Fruit fly (Drosophila melanogaster): Measurements from ENCODE around the gene Stam.

Gene Stam

DNA sequence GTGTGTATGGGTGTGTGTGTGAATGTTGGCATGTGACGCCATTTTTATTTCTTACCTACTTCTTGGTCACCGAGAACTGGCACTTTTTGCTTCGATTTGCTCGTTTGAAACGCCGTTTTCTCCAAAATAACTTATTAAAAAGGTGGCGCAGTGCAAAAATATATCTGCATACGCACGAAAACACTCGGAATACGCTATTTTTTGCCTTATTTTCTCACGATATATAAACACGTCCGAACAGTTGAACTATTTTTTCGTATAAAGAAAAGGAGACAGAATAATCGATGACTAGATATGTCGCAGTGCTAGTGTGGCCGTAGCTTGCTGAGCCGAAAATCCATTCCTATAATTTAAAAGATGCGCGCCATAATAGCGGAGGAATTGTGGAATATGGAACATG is 16.0 kb upstream of the Stam start, which contains the start of gene CG6700 (continued):
- TF ChIP-seq Myb (GFP tag; optimal IDR thresholded peaks at IDR 0.05), result peak; percentile 11
- TF ChIP-seq CG10267 (tag; optimal IDR thresholded peaks at IDR 0.05), result peak; percentile 32
- TF ChIP-seq YL-1 (GFP tag; optimal IDR thresholded peaks at IDR 0.05), result peak; percentile 98
- no peak for TF ChIP-seq CG12236 (GFP tag; optimal IDR thresholded peaks at IDR 0.05)
- TF ChIP-seq CG13287 (GFP tag; IDR thresholded peaks at IDR 0.05; ENCODE audit: partially characterized antibody), result peak; percentile 45
- TF ChIP-seq CG30020 (tag; optimal IDR thresholded peaks at IDR 0.05), result peak; percentile 67
- TF ChIP-seq CG34422 (GFP tag; IDR thresholded peaks at IDR 0.05), result peak; percentile 50; the same call in 1 of the 3 replicates
- no peak for TF ChIP-seq kah (GFP tag; optimal IDR thresholded peaks at IDR 0.05)
- TF ChIP-seq emc (GFP tag; optimal IDR thresholded peaks at IDR 0.05), result no peak
- TF ChIP-seq salm (tag; optimal IDR thresholded peaks at IDR 0.05), result no peak
- TF ChIP-seq Six4 (GFP tag; optimal IDR thresholded peaks at IDR 0.05), result no peak
- TF ChIP-seq Dref (GFP tag; IDR thresholded peaks at IDR 0.05), result peak; percentile 59
- peak; percentile 21 for TF ChIP-seq scrt (GFP tag; optimal IDR thresholded peaks at IDR 0.05)
- peak; percentile 71 for TF ChIP-seq Med (GFP tag)
- peak; percentile 98 for TF ChIP-seq nerfin-1 (tag; optimal IDR thresholded peaks at IDR 0.05)
- peak; percentile 98 for TF ChIP-seq phol (tag; optimal IDR thresholded peaks at IDR 0.05)
- TF ChIP-seq HmgZ (tag; optimal IDR thresholded peaks at IDR 0.05), result peak; percentile 30
- no peak for TF ChIP-seq fd3F (GFP tag; optimal IDR thresholded peaks at IDR 0.05)
- TF ChIP-seq cg (GFP tag; optimal IDR thresholded peaks at IDR 0.05), result peak; percentile 88
- no peak for TF ChIP-seq disco-r (GFP tag; optimal IDR thresholded peaks at IDR 0.05)
- TF ChIP-seq hkb (optimal IDR thresholded peaks at IDR 0.05), result no peak
- 0 out of 2 replicates have a peak, but pooled peaks have one; percentile 17 for TF ChIP-seq hkb (GFP tag; IDR thresholded peaks at IDR 0.05)
- TF ChIP-seq CG18764 (GFP tag; optimal IDR thresholded peaks at IDR 0.05), result no peak
- TF ChIP-seq CG15514 (GFP tag; optimal IDR thresholded peaks at IDR 0.05), result peak; percentile 58
- peak; percentile 42; the same call in 2 of the 3 replicates for TF ChIP-seq CG11695 (GFP tag; IDR thresholded peaks at IDR 0.05)
- TF ChIP-seq BEAF-32 (GFP tag; optimal IDR thresholded peaks at IDR 0.05), result peak; percentile 45
- TF ChIP-seq stwl (tag; optimal IDR thresholded peaks at IDR 0.05), result peak; percentile 46
- TF ChIP-seq dm (GFP tag; optimal IDR thresholded peaks at IDR 0.05), result peak; percentile 9
- TF ChIP-seq MESR4 (GFP tag; optimal IDR thresholded peaks at IDR 0.05), result peak; percentile 98
- TF ChIP-seq Fer1 (GFP tag; optimal IDR thresholded peaks at IDR 0.05), result peak; percentile 47
- no peak for TF ChIP-seq CG33213 (GFP tag; optimal IDR thresholded peaks at IDR 0.05)
- TF ChIP-seq pros (GFP tag; optimal IDR thresholded peaks at IDR 0.05), result peak; percentile 65
- TF ChIP-seq pfk (GFP tag; optimal IDR thresholded peaks at IDR 0.05), result peak; percentile 90
- peak; percentile 28 for TF ChIP-seq CG13624 (GFP tag; optimal IDR thresholded peaks at IDR 0.05)
- peak; percentile 66 for TF ChIP-seq CG12659 (GFP tag; optimal IDR thresholded peaks at IDR 0.05)
- TF ChIP-seq trem (tag; optimal IDR thresholded peaks at IDR 0.05), result peak; percentile 55
- TF ChIP-seq Scr (GFP tag; IDR thresholded peaks at IDR 0.05; ENCODE audit: partially characterized antibody), result peak; percentile 40
- TF ChIP-seq CG15479 (GFP tag; optimal IDR thresholded peaks at IDR 0.05), result peak; percentile 30
- TF ChIP-seq Dp (GFP tag; optimal IDR thresholded peaks at IDR 0.05), result peak; percentile 92

DNA sequence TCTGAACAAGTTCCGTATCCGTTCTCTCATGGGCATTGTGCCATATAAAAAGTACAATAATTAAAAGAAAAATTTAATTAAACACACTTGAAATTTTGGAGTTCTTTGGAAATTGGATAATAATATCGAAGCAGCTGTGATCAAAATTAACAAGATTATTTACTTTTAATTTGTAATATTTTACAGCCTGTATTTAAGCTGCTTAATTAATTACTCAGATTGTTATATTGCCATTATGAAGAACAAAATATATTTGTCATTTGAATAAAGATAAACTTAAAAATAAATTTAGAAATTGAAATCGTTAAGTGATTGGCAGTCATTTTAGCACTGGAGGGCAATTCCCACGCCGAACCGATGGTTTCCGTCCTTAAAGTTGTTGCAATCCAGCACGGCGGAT is 12.8 kb upstream of the Stam start, which contains the start of the genes CG17139 and CG17140:
CG17139 (minus strand) TSS at position 101 of the 400 bp plus-strand sequence.
CG17140 (minus strand) TSS at position 101 of the 400 bp plus-strand sequence.
- TF ChIP-seq fd3F (GFP tag; optimal IDR thresholded peaks at IDR 0.05) (no peak), mirr (GFP tag; optimal IDR thresholded peaks at IDR 0.05) (no peak), jumu (GFP tag; optimal IDR thresholded peaks at IDR 0.05) (no peak), nom (GFP tag; optimal IDR thresholded peaks at IDR 0.05) (no peak), otp (GFP tag; IDR thresholded peaks at IDR 0.05) (no peak), Hmx (GFP tag; optimal IDR thresholded peaks at IDR 0.05) (no peak)
